Worm (Caenorhabditis elegans) whole organism, late embryonic: ENCODE results near the gene K09E2.3.

ENCODE experiments used
- F13H6.1 ChIP-seq: sonication (generic microtip); optimal IDR thresholded peaks from 2 replicates; lab custom pipeline; 2016; ENCODE audit warnings: missing genetic modification characterization, missing compliant biosample characterization
- ceh-18 ChIP-seq: sonication (generic microtip); optimal IDR thresholded peaks from 2 replicates; lab custom pipeline; 2016; ENCODE audit warnings: missing genetic modification characterization, missing compliant biosample characterization

Gene K09E2.3

ce11 chrX:8727306-8727705 lies 54.4 kb downstream of the K09E2.3 start, which contains the start of gene EGAP4.1:
EGAP4.1 (minus strand) TSS chrX:8727406.
- TF ChIP-seq ceh-18 (tag; lab: Kevin White, UChicago) (peak; percentile 13), F13H6.1 (tag; lab: Kevin White, UChicago) (no peak)
